Worm (Caenorhabditis elegans) whole organism, L2 larva: ENCODE results near the gene srh-109.

Source experiments
- F13H6.1 ChIP-seq: sonication (generic microtip); optimal IDR thresholded peaks from 2 replicates; lab custom pipeline; 2016; ENCODE audit warnings: missing genetic modification characterization, missing compliant biosample characterization
- ZK546.5 ChIP-seq: sonication (generic microtip); optimal IDR thresholded peaks from 2 replicates; lab custom pipeline; 2017; ENCODE audit warnings: missing biosample characterization, missing genetic modification characterization
- elt-1 ChIP-seq: fragments of 150-350 bp; optimal IDR thresholded peaks from 2 replicates; lab custom pipeline; 2014; ENCODE audit warnings: missing biosample characterization, missing genetic modification characterization
- nhr-237 ChIP-seq: fragments of 150-350 bp; optimal IDR thresholded peaks from 2 replicates; lab custom pipeline; 2014; ENCODE audit warnings: missing biosample characterization, missing genetic modification characterization

DNA sequence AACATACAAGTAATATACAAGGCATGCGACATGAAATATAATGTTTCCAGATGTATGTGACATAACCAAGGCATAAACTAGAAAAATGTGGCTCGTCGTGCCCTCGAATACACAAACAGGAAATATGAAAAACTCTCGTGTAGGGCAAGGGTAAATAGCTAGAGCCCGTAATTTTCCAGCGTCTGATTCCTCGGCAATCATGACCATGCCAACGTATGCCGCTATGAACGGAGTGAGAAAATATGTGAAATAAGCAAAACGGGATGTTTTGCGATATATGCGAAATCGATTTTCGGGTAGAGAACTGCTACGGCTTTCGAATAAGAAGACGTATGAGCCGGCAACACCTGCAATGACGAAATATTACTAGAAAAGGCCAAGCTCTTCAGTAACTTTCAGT is 5.1 kb upstream of the srh-109 start, which contains the start of gene scl-25:
- no peak for TF ChIP-seq nhr-237 (tag; lab: Kevin White, UChicago)
- TF ChIP-seq F13H6.1: no peak
- no peak for TF ChIP-seq elt-1
- no peak for TF ChIP-seq ZK546.5 (tag; lab: Kevin White, UChicago)
